Worm (Caenorhabditis elegans): Measurements from ENCODE around the gene tyra-3.

DNA sequence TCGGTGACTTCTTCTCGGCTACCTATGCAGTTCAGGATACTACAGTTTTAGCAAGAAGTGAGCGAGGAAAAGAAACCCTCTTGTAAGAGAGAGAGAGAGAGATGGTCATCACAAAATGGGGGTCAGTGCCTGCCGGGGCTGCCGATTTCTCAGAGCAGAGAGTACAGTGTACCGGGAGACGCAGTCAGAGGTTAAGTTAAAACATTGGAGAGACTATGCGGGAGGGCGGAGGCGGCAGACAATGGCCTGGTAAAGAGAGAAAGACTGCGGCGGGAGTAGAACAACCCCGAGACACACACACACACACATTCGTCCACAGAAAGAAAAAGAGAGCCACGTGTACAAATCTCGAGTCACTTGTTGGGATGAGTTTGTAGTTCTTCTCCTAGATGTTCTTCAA is 23.6 kb downstream of the tyra-3 start:
- TF ChIP-seq egl-27 (tag; optimal IDR thresholded peaks at IDR 0.05) (no peak), nhr-11 (tag; optimal IDR thresholded peaks at IDR 0.05) (no peak), ceh-28 (tag; optimal IDR thresholded peaks at IDR 0.05) (no peak), fkh-10 (GFP tag; optimal IDR thresholded peaks at IDR 0.05) (no peak), unc-39 (tag; optimal IDR thresholded peaks at IDR 0.05) (no peak), ama-1 (optimal IDR thresholded peaks at IDR 0.05) (peak; percentile 52), mdl-1 (tag; optimal IDR thresholded peaks at IDR 0.05) (no peak), aly-2 (tag; optimal IDR thresholded peaks at IDR 0.05) (no peak), elt-3 (tag; optimal IDR thresholded peaks at IDR 0.05) (no peak), nhr-77 (tag; optimal IDR thresholded peaks at IDR 0.05) (no peak), ztf-4 (tag; optimal IDR thresholded peaks at IDR 0.05) (no peak), lin-39 (tag; optimal IDR thresholded peaks at IDR 0.05) (peak; percentile 67), ceh-82 (tag; optimal IDR thresholded peaks at IDR 0.05) (no peak)
